Fruit fly (Drosophila melanogaster): Measurements from ENCODE around the gene RnpS1.
A peak's percentile ranks its signal among the peaks of the same experiment; 100 is the strongest.

Gene RnpS1

DNA sequence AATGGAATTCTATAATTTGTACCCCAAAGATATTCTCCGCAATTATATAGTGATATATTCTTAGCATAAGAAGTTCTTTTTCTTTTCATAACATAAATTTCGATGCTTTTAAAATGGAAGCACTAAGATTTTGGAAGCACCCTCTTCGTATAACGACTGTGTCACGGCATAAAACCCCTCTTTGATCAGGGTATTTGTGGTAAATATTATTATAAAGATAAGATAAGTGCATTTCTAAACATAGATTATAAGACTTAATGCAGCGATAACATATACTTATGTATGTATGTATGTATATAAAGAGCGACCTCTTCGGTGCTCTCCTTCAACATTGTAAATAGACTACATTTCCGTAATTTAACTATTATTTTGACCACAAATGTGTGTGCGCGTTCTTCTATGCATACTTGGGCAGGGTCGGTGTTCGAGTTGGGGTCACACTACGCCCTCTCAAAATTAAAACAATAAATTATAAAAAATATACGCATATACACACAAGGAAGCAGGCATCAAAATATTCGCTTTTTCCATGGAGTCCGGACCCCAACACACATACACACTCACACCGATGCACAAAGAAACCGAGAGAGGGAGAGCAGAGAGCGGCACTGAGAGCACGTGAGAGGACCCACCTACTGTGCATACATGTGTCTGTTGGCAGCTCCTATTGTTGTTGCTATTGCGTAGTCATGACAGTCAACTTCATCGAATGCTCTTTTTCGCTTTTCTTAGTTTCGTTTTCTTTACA is 1.4 kb upstream of the RnpS1 start (continued):
- no peak for TF ChIP-seq sim (GFP tag; IDR thresholded peaks at IDR 0.05)
- no peak for TF ChIP-seq CG9797 (GFP tag; optimal IDR thresholded peaks at IDR 0.05)

DNA sequence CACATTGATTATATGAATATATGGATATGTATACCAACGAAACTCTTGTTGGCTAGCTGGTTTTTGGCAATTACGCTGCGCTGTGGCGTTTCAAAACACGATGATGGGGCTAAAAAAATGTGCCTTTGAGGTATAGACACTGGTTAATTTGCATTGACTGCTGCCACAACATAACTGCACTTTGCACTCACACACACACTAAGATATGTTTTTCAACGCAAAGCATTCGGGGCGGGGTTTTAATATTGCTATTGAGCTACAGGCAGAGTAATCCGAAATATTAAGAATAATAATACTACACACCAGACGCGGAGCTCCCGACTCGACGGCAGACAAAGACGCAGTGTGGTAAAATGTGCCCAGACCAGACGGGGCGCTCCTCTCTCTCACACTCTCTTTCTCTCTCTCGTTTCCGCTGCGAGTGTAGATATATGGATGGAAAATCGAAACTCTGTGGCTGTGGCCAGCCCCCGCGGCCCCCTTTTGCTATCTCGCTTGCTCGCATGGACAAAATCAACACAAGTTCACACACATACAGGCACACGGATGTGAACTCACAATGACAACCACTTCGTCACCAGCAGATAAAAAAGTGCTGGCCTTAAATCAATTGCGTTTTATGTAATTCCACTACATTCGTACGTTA is 698 bp upstream of the RnpS1 start:
- TF ChIP-seq eyg (GFP tag; optimal IDR thresholded peaks at IDR 0.05) (no peak), Meics (GFP tag; optimal IDR thresholded peaks at IDR 0.05) (peak; percentile 64), usp (GFP tag; optimal IDR thresholded peaks at IDR 0.05) (no peak), CG18764 (GFP tag; optimal IDR thresholded peaks at IDR 0.05) (no peak), ewg (GFP tag; optimal IDR thresholded peaks at IDR 0.05) (peak; percentile 11), sisA (GFP tag; IDR thresholded peaks at IDR 0.05) (no peak), psq (GFP tag; optimal IDR thresholded peaks at IDR 0.05) (no peak), fd102C (GFP tag; optimal IDR thresholded peaks at IDR 0.05) (no peak), fu2 (GFP tag; optimal IDR thresholded peaks at IDR 0.05) (peak; percentile 17), CG10959 (GFP tag; IDR thresholded peaks at IDR 0.05) (no peak), esg (GFP tag; conservative IDR thresholded peaks at IDR 0.05) (no peak), CG18262 (tag; optimal IDR thresholded peaks at IDR 0.05) (no peak), jigr1 (GFP tag; IDR thresholded peaks at IDR 0.05) (no peak), CG12071 (GFP tag; optimal IDR thresholded peaks at IDR 0.05) (peak; percentile 84), chn (GFP tag; optimal IDR thresholded peaks at IDR 0.05) (peak; percentile 76), sob (GFP tag; IDR thresholded peaks at IDR 0.05) (no peak), z (GFP tag; IDR thresholded peaks at IDR 0.05) (no peak), nau (GFP tag; optimal IDR thresholded peaks at IDR 0.05) (peak; percentile 71), grn (GFP tag; optimal IDR thresholded peaks at IDR 0.05) (no peak), croc (GFP tag; conservative IDR thresholded peaks at IDR 0.05) (no peak), CG4617 (GFP tag; optimal IDR thresholded peaks at IDR 0.05; ENCODE audit: borderline replicate concordance) (peak; percentile 3), CG1529 (GFP tag; optimal IDR thresholded peaks at IDR 0.05) (no peak), CG31388 (GFP tag; optimal IDR thresholded peaks at IDR 0.05) (no peak), inv (GFP tag; IDR thresholded peaks at IDR 0.05; ENCODE audit: partially characterized antibody) (no peak), sc (optimal IDR thresholded peaks at IDR 0.05) (no peak), sc (GFP tag; optimal IDR thresholded peaks at IDR 0.05) (no peak), CG17328 (GFP tag; IDR thresholded peaks at IDR 0.05) (no peak), CG5180 (GFP tag; optimal IDR thresholded peaks at IDR 0.05) (peak; percentile 59), HLH4C (GFP tag; IDR thresholded peaks at IDR 0.05; ENCODE audit: partially characterized antibody) (no peak), Lhr (GFP tag; optimal IDR thresholded peaks at IDR 0.05) (no peak), Asciz (GFP tag; optimal IDR thresholded peaks at IDR 0.05) (peak; percentile 50), Rx (GFP tag; IDR thresholded peaks at IDR 0.05) (no peak), HHEX (GFP tag; optimal IDR thresholded peaks at IDR 0.05) (peak; percentile 70), ind (GFP tag; optimal IDR thresholded peaks at IDR 0.05) (no peak), dmrt99B (tag; optimal IDR thresholded peaks at IDR 0.05) (no peak), CG17359 (tag; optimal IDR thresholded peaks at IDR 0.05) (peak; percentile 41), MTF-1 (GFP tag; optimal IDR thresholded peaks at IDR 0.05; ENCODE audit: borderline replicate concordance) (peak; percentile 79), fd3F (GFP tag; optimal IDR thresholded peaks at IDR 0.05) (no peak), ato (GFP tag; IDR thresholded peaks at IDR 0.05; ENCODE audit: partially characterized antibody) (no peak), NK7.1 (GFP tag; optimal IDR thresholded peaks at IDR 0.05) (no peak), pfk (GFP tag; optimal IDR thresholded peaks at IDR 0.05) (peak; percentile 63), bab2 (GFP tag; optimal IDR thresholded peaks at IDR 0.05) (peak; percentile 5), CG7963 (GFP tag; IDR thresholded peaks at IDR 0.05; ENCODE audit: partially characterized antibody) (no peak), zfh2 (GFP tag; optimal IDR thresholded peaks at IDR 0.05) (peak; percentile 16), CG2129 (GFP tag; IDR thresholded peaks at IDR 0.05; ENCODE audit: partially characterized antibody) (no peak)
